Fruit fly (Drosophila melanogaster) whole organism, embryonic: ENCODE results near the gene CG42269.

Experiments
- Atf3 ChIP-seq: fragments of 200-800 bp; sonication (Bioruptor generic); optimal IDR thresholded peaks from 3 replicates; lab custom pipeline; 2016; ENCODE audit warnings: missing biosample characterization, missing genetic modification characterization
- Atf6 ChIP-seq: fragments of 200-800 bp; sonication (Bioruptor generic); IDR thresholded peaks from 2 replicates; pipeline ENCODE4 v1.3.6; 2022; ENCODE audit warnings: missing biosample characterization, missing genetic modification characterization
- CG10654 ChIP-seq: fragments of 200-800 bp; sonication (Bioruptor generic); optimal IDR thresholded peaks from 2 replicates; lab custom pipeline; 2016; ENCODE audit warnings: missing biosample characterization, missing genetic modification characterization
- CG12236 ChIP-seq: fragments of 200-800 bp; sonication (Bioruptor generic); optimal IDR thresholded peaks from 2 replicates; lab custom pipeline; 2016; ENCODE audit warnings: missing biosample characterization, missing genetic modification characterization
- CG14014 ChIP-seq: fragments of 200-800 bp; sonication (Bioruptor generic); IDR thresholded peaks from 2 replicates; pipeline ENCODE4 v1.3.6; 2022; ENCODE audit warnings: missing biosample characterization, missing genetic modification characterization
- CG15011 ChIP-seq: fragments of 200-800 bp; sonication (Bioruptor generic); optimal IDR thresholded peaks from 3 replicates; lab custom pipeline; 2018; ENCODE audit warnings: missing biosample characterization, mild to moderate bottlenecking, missing genetic modification characterization
- CG15073 ChIP-seq: fragments of 200-800 bp; sonication (Bioruptor generic); optimal IDR thresholded peaks from 2 replicates; lab custom pipeline; 2016; ENCODE audit warnings: missing biosample characterization, missing genetic modification characterization
- CG15479 ChIP-seq: fragments of 200-800 bp; sonication (Bioruptor generic); optimal IDR thresholded peaks from 3 replicates; lab custom pipeline; 2019; ENCODE audit warnings: missing biosample characterization, mild to moderate bottlenecking, missing genetic modification characterization, moderate library complexity
- CG1647 ChIP-seq: fragments of 200-800 bp; sonication (Bioruptor generic); optimal IDR thresholded peaks from 3 replicates; lab custom pipeline; 2016; ENCODE audit warnings: missing biosample characterization, missing genetic modification characterization
- CG18619 ChIP-seq: fragments of 200-800 bp; sonication (Bioruptor generic); optimal IDR thresholded peaks from 3 replicates; lab custom pipeline; 2017; ENCODE audit warnings: missing biosample characterization, mild to moderate bottlenecking, missing genetic modification characterization
- CG2202 ChIP-seq: fragments of 200-800 bp; sonication (Bioruptor generic); optimal IDR thresholded peaks from 2 replicates; lab custom pipeline; 2018; ENCODE audit warnings: missing biosample characterization, mild to moderate bottlenecking, missing genetic modification characterization
- CG2889 ChIP-seq: fragments of 200-800 bp; sonication (Bioruptor generic); IDR thresholded peaks from 3 replicates; pipeline ENCODE4 v1.3.6; 2022; ENCODE audit warnings: missing biosample characterization, missing genetic modification characterization
- CG3065 ChIP-seq: fragments of 200-800 bp; sonication (Bioruptor generic); optimal IDR thresholded peaks from 2 replicates; lab custom pipeline; 2016; ENCODE audit warnings: missing biosample characterization, missing genetic modification characterization
- CG32772 ChIP-seq: fragments of 200-800 bp; sonication (Bioruptor generic); IDR thresholded peaks from 2 replicates; pipeline ENCODE4 v1.3.6; 2022; ENCODE audit warnings: missing biosample characterization, missing genetic modification characterization
- CG43689 ChIP-seq: fragments of 200-800 bp; sonication (Bioruptor generic); IDR thresholded peaks from 2 replicates; pipeline ENCODE4 v1.3.6; 2022; ENCODE audit warnings: missing biosample characterization, missing genetic modification characterization
- CG8765 ChIP-seq: fragments of 200-800 bp; sonication (Bioruptor generic); IDR thresholded peaks from 2 replicates; pipeline ENCODE4 v1.3.6; 2022; ENCODE audit warnings: missing biosample characterization, missing genetic modification characterization
- CG9817 ChIP-seq: fragments of 200-800 bp; sonication (Bioruptor generic); optimal IDR thresholded peaks from 2 replicates; lab custom pipeline; 2018; ENCODE audit warnings: missing biosample characterization, mild to moderate bottlenecking, missing genetic modification characterization, moderate library complexity
- CrebB ChIP-seq: fragments of 200-800 bp; sonication (Bioruptor generic); optimal IDR thresholded peaks from 3 replicates; lab custom pipeline; 2018; ENCODE audit warnings: missing biosample characterization, mild to moderate bottlenecking, missing genetic modification characterization
- Dp ChIP-seq: fragments of 200-800 bp; sonication (Bioruptor generic); optimal IDR thresholded peaks from 2 replicates; lab custom pipeline; 2018; ENCODE audit warnings: missing biosample characterization, mild to moderate bottlenecking, missing genetic modification characterization, moderate library complexity
- E2f2 ChIP-seq: fragments of 200-800 bp; sonication (Bioruptor generic); IDR thresholded peaks from 2 replicates; pipeline ENCODE4 v1.3.6; 2022; ENCODE audit warnings: missing biosample characterization, missing genetic modification characterization
- ERR ChIP-seq: fragments of 200-800 bp; sonication (Bioruptor generic); optimal IDR thresholded peaks from 2 replicates; lab custom pipeline; 2016; ENCODE audit warnings: missing biosample characterization, missing genetic modification characterization
- Fer1 ChIP-seq: fragments of 200-800 bp; sonication (Bioruptor generic); optimal IDR thresholded peaks from 2 replicates; lab custom pipeline; 2017; ENCODE audit warnings: missing biosample characterization, mild to moderate bottlenecking, missing genetic modification characterization
- GATAe ChIP-seq: fragments of 200-800 bp; sonication (Bioruptor generic); conservative IDR thresholded peaks from 2 replicates; pipeline ENCODE4 v1.3.6; 2022; ENCODE audit warnings: missing biosample characterization, missing genetic modification characterization
- HLH3B ChIP-seq: fragments of 200-800 bp; sonication (Bioruptor generic); IDR thresholded peaks from 2 replicates; pipeline ENCODE4 v1.3.6; 2022; ENCODE audit warnings: missing biosample characterization, missing genetic modification characterization
- Hmx ChIP-seq: fragments of 200-800 bp; sonication (Bioruptor generic); optimal IDR thresholded peaks from 2 replicates; lab custom pipeline; 2016; ENCODE audit warnings: missing biosample characterization, missing genetic modification characterization
- Jarid2 ChIP-seq: fragments of 200-800 bp; sonication (Bioruptor generic); optimal IDR thresholded peaks from 3 replicates; lab custom pipeline; 2017; ENCODE audit warnings: mild to moderate bottlenecking, missing biosample characterization, missing genetic modification reagents, missing genetic modification characterization
- Mad ChIP-seq: fragments of 200-800 bp; sonication (Bioruptor generic); optimal IDR thresholded peaks from 2 replicates; lab custom pipeline; 2016; ENCODE audit warnings: missing biosample characterization, missing genetic modification characterization
- Med ChIP-seq: fragments of 200-800 bp; sonication (Bioruptor generic); peaks from one replicate; lab custom pipeline; 2016; ENCODE audit warnings: missing biosample characterization, missing genetic modification characterization, mild to moderate bottlenecking, inconsistent platforms, moderate library complexity
- NC2α ChIP-seq: fragments of 200-800 bp; sonication (Bioruptor generic); optimal IDR thresholded peaks from 2 replicates; lab custom pipeline; 2016; ENCODE audit warnings: missing biosample characterization, missing genetic modification characterization
- Nf-YA ChIP-seq: fragments of 200-800 bp; sonication (Bioruptor generic); IDR thresholded peaks from 2 replicates; pipeline ENCODE4 v1.3.6; 2022; ENCODE audit warnings: missing biosample characterization, missing genetic modification characterization
- Rfx ChIP-seq: fragments of 200-800 bp; sonication (Bioruptor generic); IDR thresholded peaks from 2 replicates; pipeline ENCODE4 v1.3.6; 2022; ENCODE audit warnings: missing biosample characterization, missing genetic modification characterization
- Sry-β ChIP-seq: fragments of 200-800 bp; sonication (Bioruptor generic); optimal IDR thresholded peaks from 2 replicates; lab custom pipeline; 2018; ENCODE audit warnings: missing biosample characterization, mild to moderate bottlenecking, missing genetic modification characterization, moderate library complexity
- amos ChIP-seq: fragments of 200-800 bp; sonication (Bioruptor generic); IDR thresholded peaks from 2 replicates; pipeline ENCODE4 v1.3.6; 2022; ENCODE audit warnings: missing biosample characterization, missing genetic modification characterization; ENCODE audit not compliant: partially characterized antibody
- ara ChIP-seq: fragments of 200-800 bp; sonication (Bioruptor generic); IDR thresholded peaks from 2 replicates; pipeline ENCODE4 v1.3.6; 2022; ENCODE audit warnings: missing biosample characterization, missing genetic modification characterization
- ase ChIP-seq: fragments of 200-800 bp; sonication (Bioruptor generic); IDR thresholded peaks from 3 replicates; pipeline ENCODE4 v1.3.6; 2022; ENCODE audit warnings: missing biosample characterization, missing genetic modification characterization
- bbx ChIP-seq: fragments of 200-800 bp; sonication (Bioruptor generic); IDR thresholded peaks from 2 replicates; pipeline ENCODE4 v1.3.6; 2022; ENCODE audit warnings: missing biosample characterization, missing genetic modification characterization; ENCODE audit not compliant: partially characterized antibody
- bowl ChIP-seq: fragments of 200-800 bp; sonication (Bioruptor generic); IDR thresholded peaks from 2 replicates; pipeline ENCODE4 v1.3.6; 2022; ENCODE audit warnings: missing biosample characterization, missing genetic modification characterization
- br ChIP-seq: fragments of >200 bp; optimal IDR thresholded peaks from 2 replicates; lab custom pipeline; 2017
- crc ChIP-seq: fragments of 200-800 bp; sonication (Bioruptor generic); optimal IDR thresholded peaks from 2 replicates; lab custom pipeline; 2016; ENCODE audit warnings: missing biosample characterization, missing genetic modification characterization
- dimm ChIP-seq: fragments of 200-800 bp; sonication (Bioruptor generic); IDR thresholded peaks from 2 replicates; pipeline ENCODE4 v1.3.6; 2022; ENCODE audit warnings: missing biosample characterization, missing genetic modification characterization
- dm ChIP-seq: fragments of 200-800 bp; sonication (Bioruptor generic); optimal IDR thresholded peaks from 3 replicates; lab custom pipeline; 2016; ENCODE audit warnings: missing biosample characterization, missing genetic modification characterization
- en ChIP-seq: fragments of 200-800 bp; sonication (Bioruptor generic); optimal IDR thresholded peaks from 2 replicates; lab custom pipeline; 2016; ENCODE audit warnings: missing biosample characterization, missing genetic modification characterization
- eve ChIP-seq, 2 experiments: fragments of >200 bp; optimal IDR thresholded peaks; 2 replicates each; lab custom pipeline; 2017; ENCODE audit warnings: missing biosample characterization in 2 of 2, missing genetic modification characterization in 2 of 2
- fru ChIP-seq: fragments of >200 bp; optimal IDR thresholded peaks from 2 replicates; lab custom pipeline; 2017
- ken ChIP-seq: fragments of 200-800 bp; sonication (Bioruptor generic); IDR thresholded peaks from 3 replicates; pipeline ENCODE4 v1.3.6; 2022; ENCODE audit warnings: missing biosample characterization, missing genetic modification characterization
- lola ChIP-seq, 3 experiments: fragments of >200 bp in 2 of 3; fragments of 200-800 bp in 1 of 3; sonication (Bioruptor generic) in 1 of 3; optimal IDR thresholded peaks; 2 replicates each; lab custom pipeline; 2017 to 2019; ENCODE audit warnings: missing biosample characterization in 3 of 3, missing genetic modification characterization in 3 of 3, mild to moderate bottlenecking in 1 of 3, moderate library complexity in 1 of 3
- org-1 ChIP-seq: fragments of 200-800 bp; sonication (Bioruptor generic); optimal IDR thresholded peaks from 2 replicates; lab custom pipeline; 2017; ENCODE audit warnings: missing biosample characterization, missing genetic modification characterization
- peb ChIP-seq: fragments of 200-800 bp; sonication (Bioruptor generic); IDR thresholded peaks from 2 replicates; pipeline ENCODE4 v1.3.6; 2022; ENCODE audit warnings: missing biosample characterization, missing genetic modification characterization
- schlank ChIP-seq: fragments of 200-800 bp; sonication (Bioruptor generic); optimal IDR thresholded peaks from 2 replicates; lab custom pipeline; 2018; ENCODE audit warnings: missing biosample characterization, mild to moderate bottlenecking, missing genetic modification characterization
- sens-2 ChIP-seq: fragments of 200-800 bp; sonication (Bioruptor generic); IDR thresholded peaks from 2 replicates; pipeline ENCODE4 v1.3.6; 2022; ENCODE audit warnings: missing biosample characterization, missing genetic modification characterization
- zen ChIP-seq: fragments of 200-800 bp; sonication (Bioruptor generic); optimal IDR thresholded peaks from 3 replicates; lab custom pipeline; 2018; ENCODE audit warnings: missing biosample characterization, mild to moderate bottlenecking, missing genetic modification characterization, moderate library complexity
- zen2 ChIP-seq: fragments of 200-800 bp; sonication (Bioruptor generic); IDR thresholded peaks from 3 replicates; pipeline ENCODE4 v1.3.6; 2022; ENCODE audit warnings: missing biosample characterization, missing genetic modification characterization; ENCODE audit not compliant: partially characterized antibody
- zfh2 ChIP-seq: fragments of 200-800 bp; sonication (Bioruptor generic); optimal IDR thresholded peaks from 2 replicates; lab custom pipeline; 2016; ENCODE audit warnings: missing biosample characterization, missing genetic modification characterization

CG42269 gene

DNA sequence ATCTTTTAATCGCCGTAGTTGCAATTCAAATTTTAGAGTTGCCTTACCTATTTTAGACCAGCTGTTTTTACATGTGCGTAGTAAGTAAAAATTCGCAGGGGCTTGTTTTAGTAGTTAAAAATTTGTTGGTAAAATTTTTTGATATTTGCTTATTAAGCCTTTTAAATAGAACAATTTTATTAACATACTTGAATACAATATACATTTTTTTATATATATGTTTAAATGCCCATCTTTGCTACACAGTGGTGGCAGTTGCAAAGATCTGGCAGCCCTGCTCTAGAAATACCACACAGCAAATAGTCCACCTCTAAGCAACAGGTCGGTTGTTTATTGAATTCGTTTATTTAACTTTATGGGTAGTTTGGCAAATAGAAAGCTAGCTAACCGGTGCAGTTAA lies 28.6 kb downstream of the CG42269 start, which contains the start of the genes CG10467 and loj (continued):
- peak; percentile 81 for TF ChIP-seq bowl (GFP tag; lab: Robert Waterston, UW)
- TF ChIP-seq CG43689: peak; percentile 87
- TF ChIP-seq fru (lab: Kevin White, UChicago): no peak
- peak; percentile 97 for TF ChIP-seq CG14014 (GFP tag; lab: Robert Waterston, UW)
- TF ChIP-seq bbx (GFP tag; lab: Robert Waterston, UW): peak; percentile 58
- TF ChIP-seq Hmx (GFP tag; lab: Kevin White, UChicago): peak; percentile 73
- peak; percentile 70 for TF ChIP-seq amos (GFP tag; lab: Robert Waterston, UW)
- TF ChIP-seq CG3065 (GFP tag; lab: Kevin White, UChicago): peak; percentile 90
- TF ChIP-seq Nf-YA: peak; percentile 87
- peak; percentile 93 for TF ChIP-seq CG15073 (GFP tag; lab: Kevin White, UChicago)
- TF ChIP-seq E2f2 (GFP tag; lab: Robert Waterston, UW): peak; percentile 84
- peak; percentile 74 for TF ChIP-seq CG1647 (GFP tag; lab: Kevin White, UChicago)
- peak; percentile 87 for TF ChIP-seq zfh2 (GFP tag; lab: Kevin White, UChicago)
- TF ChIP-seq sens-2 (GFP tag; lab: Robert Waterston, UW): peak; percentile 87
- TF ChIP-seq CG2202 (tag; lab: Kevin White, UChicago): peak; percentile 90
- TF ChIP-seq HLH3B (GFP tag; lab: Robert Waterston, UW): peak; percentile 97
- peak; percentile 98 for TF ChIP-seq CG32772 (GFP tag; lab: Robert Waterston, UW)
- peak; percentile 98 for TF ChIP-seq CG9817 (tag; lab: Kevin White, UChicago)
- TF ChIP-seq Jarid2 (GFP tag; lab: Kevin White, UChicago): peak; percentile 67
- TF ChIP-seq CG8765 (GFP tag; lab: Robert Waterston, UW): peak; percentile 95
- peak; percentile 37 for TF ChIP-seq Sry-β (GFP tag; lab: Kevin White, UChicago)
- TF ChIP-seq ken (GFP tag; lab: Robert Waterston, UW): peak; percentile 97
- TF ChIP-seq zen (tag; lab: Kevin White, UChicago): peak; percentile 98
- peak; percentile 72 for TF ChIP-seq Atf3
- TF ChIP-seq schlank (tag; lab: Kevin White, UChicago): peak; percentile 64
- TF ChIP-seq lola (GFP tag; optimal IDR thresholded peaks at IDR 0.05; lab: Kevin White, UChicago): peak in 1 of 3 experiments; percentile 97
- no peak for TF ChIP-seq eve (GFP tag; optimal IDR thresholded peaks at IDR 0.05; lab: Kevin White, UChicago)
- TF ChIP-seq peb (GFP tag; lab: Robert Waterston, UW): peak; percentile 92
- peak; percentile 91 for TF ChIP-seq dimm (GFP tag; lab: Robert Waterston, UW)
- peak; percentile 41 for TF ChIP-seq CG12236 (GFP tag; lab: Kevin White, UChicago)
- TF ChIP-seq Mad: peak; percentile 91
- peak; percentile 16 for TF ChIP-seq ERR
- peak; percentile 90 for TF ChIP-seq Fer1 (GFP tag; lab: Kevin White, UChicago)
- TF ChIP-seq Atf6 (GFP tag; lab: Robert Waterston, UW): peak; percentile 93
- peak; percentile 94 for TF ChIP-seq Med
- peak; percentile 93 for TF ChIP-seq CG18619 (GFP tag; lab: Kevin White, UChicago)
- no peak for TF ChIP-seq NC2α (GFP tag; lab: Kevin White, UChicago)
- TF ChIP-seq br (lab: Kevin White, UChicago): no peak
- TF ChIP-seq ara: peak; percentile 96
- peak; percentile 92 for TF ChIP-seq GATAe (GFP tag; lab: Robert Waterston, UW)
- TF ChIP-seq CG15479 (GFP tag; lab: Kevin White, UChicago): peak; percentile 44
- peak; percentile 81 for TF ChIP-seq CG15011 (GFP tag; lab: Kevin White, UChicago)
- TF ChIP-seq crc (GFP tag; lab: Kevin White, UChicago): peak; percentile 56
- TF ChIP-seq CrebB: peak; percentile 78
- TF ChIP-seq Rfx (GFP tag; lab: Robert Waterston, UW): peak; percentile 99
- peak; percentile 66 for TF ChIP-seq dm (GFP tag; lab: Kevin White, UChicago)
- TF ChIP-seq en (GFP tag; lab: Kevin White, UChicago): peak; percentile 44
- peak; percentile 96 for TF ChIP-seq CG2889 (GFP tag; lab: Robert Waterston, UW)
- peak; percentile 72 for TF ChIP-seq Dp (GFP tag; lab: Kevin White, UChicago)
- peak; percentile 75 for TF ChIP-seq org-1
- no peak for TF ChIP-seq zen2 (GFP tag; lab: Robert Waterston, UW)
- TF ChIP-seq ase: peak; percentile 96
- TF ChIP-seq CG10654 (GFP tag; lab: Kevin White, UChicago): peak; percentile 96
